Fruit fly (Drosophila melanogaster) whole organism, prepupa: Measurements from ENCODE around the gene CG15638.

Experiments
- CG10631 ChIP-seq: fragments of 200-800 bp; sonication (Bioruptor generic); optimal IDR thresholded peaks from 2 replicates; lab custom pipeline; 2016; ENCODE audit warnings: missing biosample characterization, missing genetic modification characterization
- CG15336 ChIP-seq: fragments of 200-800 bp; sonication (Bioruptor generic); IDR thresholded peaks from 2 replicates; pipeline ENCODE4 v1.3.6; 2022; ENCODE audit warnings: missing biosample characterization, missing genetic modification characterization
- CG34406 ChIP-seq: fragments of 200-800 bp; sonication (Bioruptor generic); optimal IDR thresholded peaks from 3 replicates; lab custom pipeline; 2016; ENCODE audit warnings: missing biosample characterization, missing genetic modification characterization
- Ets21C ChIP-seq: fragments of 200-800 bp; sonication (Bioruptor generic); optimal IDR thresholded peaks from 3 replicates; lab custom pipeline; 2016; ENCODE audit warnings: missing biosample characterization, missing genetic modification characterization
- Hr39 ChIP-seq: fragments of 200-800 bp; sonication (Bioruptor generic); optimal IDR thresholded peaks from 2 replicates; lab custom pipeline; 2016; ENCODE audit warnings: missing biosample characterization, missing genetic modification characterization
- Lpt ChIP-seq: fragments of 200-800 bp; sonication (Bioruptor generic); optimal IDR thresholded peaks from 3 replicates; lab custom pipeline; 2016; ENCODE audit warnings: missing biosample characterization, missing genetic modification characterization
- Met ChIP-seq: fragments of 200-800 bp; sonication (Bioruptor generic); optimal IDR thresholded peaks from 3 replicates; lab custom pipeline; 2016; ENCODE audit warnings: missing biosample characterization, missing genetic modification characterization
- Sox14 ChIP-seq: fragments of 200-800 bp; sonication (Bioruptor generic); optimal IDR thresholded peaks from 3 replicates; lab custom pipeline; 2016; ENCODE audit warnings: missing biosample characterization, missing genetic modification characterization
- net ChIP-seq: fragments of 200-800 bp; sonication (Bioruptor generic); optimal IDR thresholded peaks from 3 replicates; lab custom pipeline; 2016; ENCODE audit warnings: missing biosample characterization, missing genetic modification characterization

- TF ChIP-seq Sox14 = no peak
- TF ChIP-seq Ets21C (GFP tag; lab: Kevin White, UChicago) = no peak
- no peak for TF ChIP-seq CG10631 (GFP tag; lab: Kevin White, UChicago)
- peak; percentile 46 for TF ChIP-seq Lpt
- TF ChIP-seq CG34406 = no peak
- TF ChIP-seq CG15336 (GFP tag; lab: Robert Waterston, UW) = no peak
- TF ChIP-seq net (GFP tag; lab: Kevin White, UChicago) = no peak
- no peak for TF ChIP-seq Hr39 (GFP tag; lab: Kevin White, UChicago)
- no peak for TF ChIP-seq Met (GFP tag; lab: Kevin White, UChicago)
These were observed 19.1 kb upstream of the CG15638 start for dm6 chr2L:13554547-13555159.
